Worm (Caenorhabditis elegans) whole organism, L1 larva: ENCODE data around the gene F47B8.3.

ENCODE experiments used
- ces-1 ChIP-seq: fragments of 150-350 bp; optimal IDR thresholded peaks from 2 replicates; lab custom pipeline; 2014; ENCODE audit warnings: missing biosample characterization, missing genetic modification reagents, missing genetic modification characterization
- fkh-10 ChIP-seq: sonication (generic microtip); optimal IDR thresholded peaks from 2 replicates; lab custom pipeline; 2017; ENCODE audit warnings: missing biosample characterization, missing genetic modification reagents, missing genetic modification characterization
- fkh-4 ChIP-seq: sonication (generic microtip); optimal IDR thresholded peaks from 2 replicates; lab custom pipeline; 2016; ENCODE audit warnings: missing compliant biosample characterization, missing genetic modification characterization, borderline replicate concordance
- fos-1 ChIP-seq: fragments of 150-350 bp; optimal IDR thresholded peaks from 2 replicates; lab custom pipeline; 2014; ENCODE audit warnings: missing biosample characterization, missing genetic modification characterization
- mdl-1 ChIP-seq, 2 experiments: fragments of 150-350 bp; optimal IDR thresholded peaks; 2 replicates each; lab custom pipeline; 2014 to 2017; ENCODE audit warnings: missing biosample characterization in 2 of 2, missing genetic modification characterization in 2 of 2, inconsistent platforms in 1 of 2
- mef-2 ChIP-seq: fragments of 150-350 bp; optimal IDR thresholded peaks from 2 replicates; lab custom pipeline; 2014; ENCODE audit warnings: missing biosample characterization, missing genetic modification characterization
- nhr-11 ChIP-seq: fragments of 150-350 bp; optimal IDR thresholded peaks from 2 replicates; lab custom pipeline; 2014; ENCODE audit warnings: missing biosample characterization, missing genetic modification characterization
- nhr-237 ChIP-seq: fragments of 150-350 bp; optimal IDR thresholded peaks from 2 replicates; lab custom pipeline; 2014; ENCODE audit warnings: missing biosample characterization, missing genetic modification characterization
- pqm-1 ChIP-seq: sonication (generic microtip); optimal IDR thresholded peaks from 3 replicates; lab custom pipeline; 2017; ENCODE audit warnings: missing biosample characterization, missing genetic modification characterization
- unc-130 ChIP-seq: fragments of 150-350 bp; optimal IDR thresholded peaks from 2 replicates; lab custom pipeline; 2017; ENCODE audit warnings: missing biosample characterization, missing genetic modification characterization, inconsistent platforms
- unc-98 ChIP-seq: fragments of 200-800 bp; sonication (Bioruptor generic); IDR thresholded peaks from 2 replicates; pipeline ENCODE4 v1.3.6; 2022; ENCODE audit warnings: missing genetic modification characterization, missing compliant biosample characterization
- ztf-11 ChIP-seq, 2 experiments: sonication (generic microtip); optimal IDR thresholded peaks; 2 replicates each; lab custom pipeline; 2016 to 2017; ENCODE audit warnings: missing genetic modification characterization in 2 of 2, missing biosample characterization in 1 of 2, missing compliant biosample characterization in 1 of 2

DNA sequence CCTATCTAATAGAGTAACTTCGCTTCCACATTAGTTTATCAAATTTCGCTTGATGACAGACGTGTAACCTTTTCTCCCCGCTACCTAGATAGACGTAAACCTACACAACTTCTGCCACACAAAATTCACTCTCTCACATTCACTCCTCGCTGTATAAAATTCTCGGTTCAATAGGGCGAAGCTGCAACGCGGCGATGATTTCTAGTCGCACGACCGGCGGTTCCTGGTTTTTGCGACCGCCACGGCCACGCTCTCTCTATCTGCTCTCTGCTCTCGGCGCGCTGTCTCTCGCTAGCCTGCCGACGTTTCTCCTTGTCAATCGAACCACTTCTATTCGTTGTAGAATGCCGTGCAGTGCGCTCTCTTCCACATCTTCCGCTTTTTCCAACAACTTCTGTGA is 28.1 kb upstream of the F47B8.3 start:
- no peak for TF ChIP-seq mef-2 (tag; lab: Kevin White, UChicago)
- peak; percentile 25 for TF ChIP-seq fos-1
- no peak for TF ChIP-seq fkh-4 (tag; lab: Kevin White, UChicago)
- TF ChIP-seq nhr-11 (tag; lab: Kevin White, UChicago) = no peak
- peak; percentile 58 for TF ChIP-seq nhr-237 (tag; lab: Kevin White, UChicago)
- TF ChIP-seq mdl-1 (tag; optimal IDR thresholded peaks at IDR 0.05; lab: Kevin White, UChicago) = peak in 1 of 2 experiments; percentile 64
- no peak for TF ChIP-seq ztf-11 (tag; optimal IDR thresholded peaks at IDR 0.05; lab: Kevin White, UChicago)
- TF ChIP-seq unc-130 (tag; lab: Kevin White, UChicago) = peak; percentile 51
- TF ChIP-seq pqm-1 = no peak
- no peak for TF ChIP-seq unc-98 (GFP tag; lab: Robert Waterston, UW)
- peak; percentile 70 for TF ChIP-seq fkh-10
- no peak for TF ChIP-seq ces-1 (GFP tag; lab: Kevin White, UChicago)
